Worm (Caenorhabditis elegans): ENCODE results near the gene Y43F8B.7.

Gene Y43F8B.7

DNA sequence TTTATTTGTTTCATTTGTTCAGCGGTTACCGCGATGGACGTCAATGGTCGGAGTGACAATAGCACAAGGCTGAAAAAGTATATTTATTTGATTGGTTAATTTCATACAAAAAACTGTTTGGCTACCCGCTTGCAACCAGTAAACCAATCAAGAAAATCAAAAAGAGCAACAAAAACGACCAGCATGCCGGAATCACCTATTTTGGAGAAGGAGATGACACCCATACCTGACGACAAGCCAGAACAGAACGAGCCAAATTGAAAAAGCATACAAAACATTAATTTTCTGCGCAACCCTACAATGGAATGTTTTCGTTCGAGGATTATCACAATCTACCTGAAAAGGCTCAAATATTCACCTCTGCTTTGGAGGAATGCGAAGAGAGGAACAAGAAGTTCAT lies at the start of gene Y43F8B.7:
Gene Y43F8B.7 (plus strand): TSS at position 301 of the 400 bp plus-strand sequence.
- TF ChIP-seq nhr-21 (tag; optimal IDR thresholded peaks at IDR 0.05) (no peak), unc-39 (tag; optimal IDR thresholded peaks at IDR 0.05) (no peak), unc-62 (GFP tag; optimal IDR thresholded peaks at IDR 0.05) (no peak), C34F6.9 (tag; optimal IDR thresholded peaks at IDR 0.05) (no peak), elt-3 (tag; optimal IDR thresholded peaks at IDR 0.05) (no peak), aly-2 (tag; optimal IDR thresholded peaks at IDR 0.05) (no peak)

DNA sequence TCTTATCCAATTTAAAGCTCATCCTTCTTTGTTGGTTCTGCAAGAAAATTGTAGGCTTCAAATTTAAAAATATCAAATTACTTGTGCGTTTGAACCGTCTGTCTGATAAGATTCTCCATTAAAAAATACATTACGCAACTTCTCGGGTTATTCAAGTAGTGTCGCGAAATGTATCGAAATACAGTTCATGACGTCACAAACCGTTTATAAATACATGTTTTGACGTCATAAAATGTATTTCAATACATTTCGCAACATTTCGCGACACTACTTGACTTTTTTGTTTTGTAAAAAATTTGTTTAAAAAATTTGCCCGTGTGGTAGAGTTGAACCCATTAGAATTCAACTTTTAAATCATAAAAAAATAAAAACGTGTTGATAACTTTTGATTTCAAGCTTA lies 47.0 kb upstream of the Y43F8B.7 start:
- TF ChIP-seq mab-5 (tag; optimal IDR thresholded peaks at IDR 0.05) (no peak), nhr-11 (tag; optimal IDR thresholded peaks at IDR 0.05) (no peak), lsy-2 (tag; optimal IDR thresholded peaks at IDR 0.05) (no peak), nhr-77 (tag; optimal IDR thresholded peaks at IDR 0.05) (no peak), Y55F3AM.14 (GFP tag; optimal IDR thresholded peaks at IDR 0.05) (no peak)

DNA sequence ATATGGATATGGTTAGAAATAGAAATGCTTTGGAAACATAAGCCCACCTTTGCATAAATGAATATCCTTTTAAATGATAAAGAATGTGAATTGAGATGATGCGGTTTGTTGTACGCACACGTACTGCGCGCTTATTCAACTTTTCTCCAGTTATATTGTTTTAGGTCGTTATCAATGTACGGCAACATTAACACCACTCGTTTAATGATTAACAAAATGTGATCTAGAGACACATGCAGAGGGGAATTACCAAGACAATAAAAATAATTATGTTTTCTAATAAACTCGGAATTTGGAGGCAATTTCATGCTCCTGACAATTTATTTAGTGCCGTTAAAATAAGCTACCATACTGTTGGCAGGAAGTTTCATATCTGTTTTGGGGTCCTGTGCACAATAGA lies 45.1 kb upstream of the Y43F8B.7 start, which contains the start of gene M04C3.1:
Gene M04C3.1 (minus strand): TSS at position 164 of the 400 bp plus-strand sequence.
- TF ChIP-seq lin-13 (GFP tag; optimal IDR thresholded peaks at IDR 0.05) = no peak
- TF ChIP-seq crh-2 (tag; optimal IDR thresholded peaks at IDR 0.05) = no peak
- TF ChIP-seq sma-9 (GFP tag; optimal IDR thresholded peaks at IDR 0.05) = peak; percentile 34
- no peak for TF ChIP-seq sma-9 (tag; optimal IDR thresholded peaks at IDR 0.05)
- no peak for TF ChIP-seq nhr-12 (tag; optimal IDR thresholded peaks at IDR 0.05)
- no peak for TF ChIP-seq aly-2 (tag; optimal IDR thresholded peaks at IDR 0.05)
- peak; percentile 52 for TF ChIP-seq fos-1 (tag; optimal IDR thresholded peaks at IDR 0.05)

DNA sequence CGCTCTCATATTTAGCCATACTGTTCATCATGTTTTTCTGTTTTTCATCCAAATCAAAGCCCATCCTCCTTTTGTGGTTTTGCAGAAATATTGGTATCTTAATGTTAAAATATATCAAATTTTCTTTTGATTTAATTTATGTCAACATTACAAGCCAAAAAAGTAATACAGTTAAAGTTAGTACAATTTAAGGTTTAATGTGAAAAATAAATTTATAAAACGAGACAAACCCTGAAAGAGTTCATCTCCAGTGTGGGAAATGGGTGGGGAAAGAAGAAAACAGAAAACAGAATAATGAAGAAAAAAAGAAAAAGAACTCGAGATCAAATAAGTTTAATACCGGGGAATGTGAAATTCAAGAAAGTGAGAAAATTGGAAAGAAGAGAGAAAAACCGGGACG lies 41.8 kb upstream of the Y43F8B.7 start, which contains the start of gene M04C3.2:
Gene M04C3.2 (minus strand): TSS at position 101 of the 400 bp plus-strand sequence.
- TF ChIP-seq R02D3.7 (tag; optimal IDR thresholded peaks at IDR 0.05) = no peak
- no peak for TF ChIP-seq lsy-2 (tag; optimal IDR thresholded peaks at IDR 0.05)
- no peak for TF ChIP-seq mbf-1 (tag; optimal IDR thresholded peaks at IDR 0.05)
- TF ChIP-seq nhr-23 (tag; optimal IDR thresholded peaks at IDR 0.05) = no peak
- no peak for TF ChIP-seq nhr-77 (tag; optimal IDR thresholded peaks at IDR 0.05)
- TF ChIP-seq sem-4 (tag; optimal IDR thresholded peaks at IDR 0.05) = no peak
- no peak for TF ChIP-seq mdl-1 (tag; optimal IDR thresholded peaks at IDR 0.05)
- no peak for TF ChIP-seq aly-2 (tag; optimal IDR thresholded peaks at IDR 0.05)
- no peak for TF ChIP-seq nhr-129 (tag; optimal IDR thresholded peaks at IDR 0.05)
- no peak for TF ChIP-seq mab-5 (tag; optimal IDR thresholded peaks at IDR 0.05)
- no peak for TF ChIP-seq peb-1 (tag; optimal IDR thresholded peaks at IDR 0.05)
- no peak for TF ChIP-seq gmeb-1 (tag; optimal IDR thresholded peaks at IDR 0.05)
- no peak for TF ChIP-seq ceh-16 (tag; optimal IDR thresholded peaks at IDR 0.05)
- no peak for TF ChIP-seq nhr-25 (tag; optimal IDR thresholded peaks at IDR 0.05)
- TF ChIP-seq Y55F3AM.14 (GFP tag; optimal IDR thresholded peaks at IDR 0.05) = no peak
- no peak for TF ChIP-seq unc-62 (GFP tag; optimal IDR thresholded peaks at IDR 0.05)

DNA sequence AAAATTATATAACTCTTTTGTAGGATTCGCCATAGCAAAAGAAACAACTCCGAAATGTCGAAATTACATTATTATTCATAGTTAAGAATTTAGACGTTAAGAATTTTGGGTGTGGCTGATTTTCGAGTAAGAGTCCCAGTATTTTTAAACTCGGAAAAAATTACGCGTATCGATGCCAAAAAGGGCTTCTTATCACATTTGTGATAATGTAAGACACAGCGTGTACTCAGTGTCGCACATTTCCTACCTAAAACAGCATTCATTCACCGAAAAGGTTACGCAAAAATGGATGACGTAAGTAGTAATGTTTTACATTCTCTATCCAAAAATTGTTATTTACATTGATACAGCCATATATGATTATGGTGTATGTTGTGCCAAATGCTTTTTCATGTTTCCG lies 41.0 kb upstream of the Y43F8B.7 start, which contains the start of gene M04C3.5:
Gene M04C3.5 (plus strand): TSS at position 190 of the 400 bp plus-strand sequence.
- no peak for TF ChIP-seq ztf-11 (tag; optimal IDR thresholded peaks at IDR 0.05)
- peak; percentile 33 for TF ChIP-seq fos-1 (tag; optimal IDR thresholded peaks at IDR 0.05)
- no peak for TF ChIP-seq zag-1 (tag; optimal IDR thresholded peaks at IDR 0.05)

ce11 chrV:19455650-19456049 lies 34.9 kb upstream of the Y43F8B.7 start, which contains the start of the genes Y43F8B.13 and Y43F8B.14:
Y43F8B.13 (plus strand) TSS chrV:19455950.
Y43F8B.14 (minus strand) TSS chrV:19455971.
- no peak for TF ChIP-seq snpc-4 (tag; optimal IDR thresholded peaks at IDR 0.05)
- no peak for TF ChIP-seq R02D3.7 (tag; optimal IDR thresholded peaks at IDR 0.05)
- TF ChIP-seq dmd-4 (tag; optimal IDR thresholded peaks at IDR 0.05) = no peak
- no peak for TF ChIP-seq mab-5 (tag; optimal IDR thresholded peaks at IDR 0.05)
- no peak for TF ChIP-seq elt-3 (tag; optimal IDR thresholded peaks at IDR 0.05)
- no peak for TF ChIP-seq ceh-82 (tag; optimal IDR thresholded peaks at IDR 0.05)
- TF ChIP-seq mbf-1 (tag; optimal IDR thresholded peaks at IDR 0.05) = no peak

DNA sequence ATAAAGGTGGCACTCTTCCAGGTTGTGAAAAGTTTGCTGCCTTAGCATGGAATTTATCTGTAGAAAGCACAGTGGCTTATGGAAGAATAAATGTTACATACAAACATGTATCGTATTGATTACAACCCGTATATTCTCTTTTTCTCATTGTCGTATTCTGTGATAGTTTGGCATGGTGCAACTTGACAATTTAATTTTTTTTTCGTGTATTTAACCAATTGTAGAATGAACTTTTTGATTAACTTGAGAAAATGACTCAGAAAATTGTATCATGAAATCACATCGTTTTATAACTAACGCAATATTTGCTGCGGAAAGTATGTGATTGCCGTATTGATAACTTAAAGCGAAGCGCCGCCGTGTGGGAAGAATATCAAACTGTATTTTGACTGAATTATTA lies 33.4 kb upstream of the Y43F8B.7 start, which contains the start of gene Y43F8B.24:
Gene Y43F8B.24 (plus strand): TSS at position 301 of the 400 bp plus-strand sequence.
- no peak for TF ChIP-seq nhr-23 (tag; optimal IDR thresholded peaks at IDR 0.05)
- no peak for TF ChIP-seq lin-13 (GFP tag; optimal IDR thresholded peaks at IDR 0.05)
- no peak for TF ChIP-seq C34F6.9 (tag; optimal IDR thresholded peaks at IDR 0.05)
- TF ChIP-seq dmd-4 (tag; optimal IDR thresholded peaks at IDR 0.05) = no peak
- no peak for TF ChIP-seq ztf-1 (GFP tag; conservative IDR thresholded peaks at IDR 0.05)
- TF ChIP-seq fos-1 (tag; optimal IDR thresholded peaks at IDR 0.05) = peak; percentile 21
- TF ChIP-seq ceh-82 (tag; optimal IDR thresholded peaks at IDR 0.05) = no peak
- TF ChIP-seq mab-5 (tag; optimal IDR thresholded peaks at IDR 0.05) = no peak
- TF ChIP-seq nhr-10 (tag; optimal IDR thresholded peaks at IDR 0.05) = no peak

Measured in whole organism, L2 larva.